Fruit fly (Drosophila melanogaster) whole organism, embryonic: ENCODE measurements around the gene CG11970.

ENCODE experiments used
- Atf6 ChIP-seq: fragments of 200-800 bp; sonication (Bioruptor generic); IDR thresholded peaks from 2 replicates; pipeline ENCODE4 v1.3.6; 2022; ENCODE audit warnings: missing biosample characterization, missing genetic modification characterization
- Bgb ChIP-seq: fragments of 200-800 bp; sonication (Bioruptor generic); IDR thresholded peaks from 2 replicates; pipeline ENCODE4 v1.3.6; 2022; ENCODE audit warnings: missing biosample characterization, missing genetic modification characterization; ENCODE audit not compliant: partially characterized antibody
- CG11456 ChIP-seq: fragments of 200-800 bp; sonication (Bioruptor generic); IDR thresholded peaks from 3 replicates; pipeline ENCODE4 v1.3.6; 2022; ENCODE audit warnings: missing biosample characterization, missing genetic modification characterization
- CG12769 ChIP-seq: fragments of 200-800 bp; sonication (Bioruptor generic); optimal IDR thresholded peaks from 2 replicates; lab custom pipeline; 2019; ENCODE audit warnings: missing biosample characterization, mild to moderate bottlenecking, missing genetic modification characterization, moderate library complexity
- CG1603 ChIP-seq: fragments of 200-800 bp; sonication (Bioruptor generic); optimal IDR thresholded peaks from 2 replicates; lab custom pipeline; 2019; ENCODE audit warnings: missing biosample characterization, mild to moderate bottlenecking, missing genetic modification characterization, moderate library complexity
- CG7357 ChIP-seq: fragments of 200-800 bp; sonication (Bioruptor generic); IDR thresholded peaks from 3 replicates; pipeline ENCODE4 v1.3.6; 2022; ENCODE audit warnings: missing biosample characterization, missing genetic modification characterization
- CG8944 ChIP-seq: fragments of 200-800 bp; sonication (Bioruptor generic); optimal IDR thresholded peaks from 3 replicates; lab custom pipeline; 2016; ENCODE audit warnings: missing biosample characterization, missing genetic modification characterization
- Dfd ChIP-seq, 2 experiments: fragments of >200 bp; optimal IDR thresholded peaks; 2 replicates each; lab custom pipeline; 2017; ENCODE audit warnings: missing biosample characterization in 2 of 2, missing genetic modification characterization in 2 of 2
- gt ChIP-seq: fragments of 200-800 bp; sonication (Bioruptor generic); IDR thresholded peaks from 2 replicates; pipeline ENCODE4 v1.3.6; 2022; ENCODE audit warnings: missing biosample characterization, missing genetic modification characterization
- otp ChIP-seq: fragments of 200-800 bp; sonication (Bioruptor generic); IDR thresholded peaks from 3 replicates; pipeline ENCODE4, ENCODE4 v1.3.6; 2022; ENCODE audit warnings: missing biosample characterization, missing genetic modification characterization
- toy ChIP-seq: fragments of 200-800 bp; sonication (Bioruptor generic); IDR thresholded peaks from 2 replicates; pipeline ENCODE4 v1.3.6; 2022; ENCODE audit warnings: missing biosample characterization, missing genetic modification characterization

DNA sequence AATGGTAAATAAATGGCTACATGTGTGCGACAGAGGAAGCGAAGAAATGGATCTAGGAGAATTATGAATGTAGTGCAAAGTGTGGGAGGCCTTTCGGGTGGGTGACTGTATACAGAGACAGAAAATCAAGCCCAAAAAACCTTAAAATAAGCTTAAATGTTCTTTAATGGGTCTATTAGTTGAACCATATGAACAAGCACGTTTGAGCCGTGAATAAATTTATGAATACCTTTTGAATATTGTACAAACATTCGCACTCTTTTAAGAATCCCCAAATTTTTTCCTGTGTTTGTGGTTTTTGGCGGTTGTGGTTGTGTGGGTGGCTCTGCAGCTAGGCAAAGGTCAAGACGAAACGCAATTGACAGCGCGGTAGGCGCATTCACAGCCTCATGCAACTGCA is 17.9 kb upstream of the CG11970 start:
- TF ChIP-seq CG1603 (tag; lab: Kevin White, UChicago) (no peak), toy (no peak), CG7357 (GFP tag; lab: Robert Waterston, UW) (no peak), otp (GFP tag; lab: Robert Waterston, UW) (no peak), Atf6 (GFP tag; lab: Robert Waterston, UW) (no peak), CG12769 (tag; lab: Kevin White, UChicago) (no peak), gt (GFP tag; lab: Robert Waterston, UW) (no peak), Dfd (GFP tag; optimal IDR thresholded peaks at IDR 0.05; lab: Kevin White, UChicago) (no peak), Bgb (GFP tag; lab: Robert Waterston, UW) (no peak), CG11456 (GFP tag; lab: Robert Waterston, UW) (no peak), CG8944 (GFP tag; lab: Kevin White, UChicago) (no peak)
